Fruit fly (Drosophila melanogaster): ENCODE results near the gene mew.

The mew gene

dm6 chrX:13226478-13226877, 31.8 kb downstream of the mew start (continued):
- TF ChIP-seq cas (GFP tag; IDR thresholded peaks at IDR 0.05) (no peak), lab (GFP tag; optimal IDR thresholded peaks at IDR 0.05) (peak; percentile 18), CG16813 (GFP tag; IDR thresholded peaks at IDR 0.05; ENCODE audit: partially characterized antibody) (no peak), phol (tag; optimal IDR thresholded peaks at IDR 0.05) (peak; percentile 63), toy (GFP tag; IDR thresholded peaks at IDR 0.05) (no peak), CG7556 (GFP tag; optimal IDR thresholded peaks at IDR 0.05) (peak; percentile 38), gt (GFP tag; IDR thresholded peaks at IDR 0.05) (no peak), tna (GFP tag; IDR thresholded peaks at IDR 0.05; ENCODE audit: partially characterized antibody) (no peak), E2f2 (GFP tag; IDR thresholded peaks at IDR 0.05) (no peak), ash1 (GFP tag; optimal IDR thresholded peaks at IDR 0.05) (no peak), CG12659 (GFP tag; optimal IDR thresholded peaks at IDR 0.05) (peak; percentile 11), ci (GFP tag; IDR thresholded peaks at IDR 0.05) (0 out of 3 replicates have a peak, but pooled peaks have one; percentile 29), prd (optimal IDR thresholded peaks at IDR 0.05) (no peak), prd (GFP tag; IDR thresholded peaks at IDR 0.05) (peak; percentile 35; the same call in 1 of the 3 replicates), Six4 (GFP tag; optimal IDR thresholded peaks at IDR 0.05) (peak; percentile 6), kah (GFP tag; optimal IDR thresholded peaks at IDR 0.05) (no peak), bsh (GFP tag; optimal IDR thresholded peaks at IDR 0.05) (peak in 1 of 2 experiments; percentile 60), Ssrp (tag; optimal IDR thresholded peaks at IDR 0.05) (peak; percentile 44), CG6813 (GFP tag; optimal IDR thresholded peaks at IDR 0.05) (peak; percentile 12), CG13424 (tag; optimal IDR thresholded peaks at IDR 0.05) (peak; percentile 46), Med (GFP tag) (peak; percentile 4), sc (optimal IDR thresholded peaks at IDR 0.05) (no peak), sc (GFP tag; optimal IDR thresholded peaks at IDR 0.05) (peak; percentile 20), CG1529 (GFP tag; optimal IDR thresholded peaks at IDR 0.05) (no peak), lola (GFP tag; optimal IDR thresholded peaks at IDR 0.05) (peak in 1 of 3 experiments; percentile 16), Hr3 (GFP tag; optimal IDR thresholded peaks at IDR 0.05) (no peak), CG11456 (GFP tag; IDR thresholded peaks at IDR 0.05) (no peak), Hmx (GFP tag; optimal IDR thresholded peaks at IDR 0.05) (no peak), gfzf (GFP tag; optimal IDR thresholded peaks at IDR 0.05) (no peak), BtbVII (GFP tag; optimal IDR thresholded peaks at IDR 0.05) (no peak), ham (GFP tag; IDR thresholded peaks at IDR 0.05) (no peak), CG15479 (GFP tag; optimal IDR thresholded peaks at IDR 0.05) (no peak), Sry-β (GFP tag; optimal IDR thresholded peaks at IDR 0.05) (no peak), CG9876 (GFP tag; optimal IDR thresholded peaks at IDR 0.05) (no peak), Ada2b (GFP tag; IDR thresholded peaks at IDR 0.05) (no peak), CG14014 (GFP tag; IDR thresholded peaks at IDR 0.05) (no peak), danr (GFP tag; IDR thresholded peaks at IDR 0.05) (no peak), MTF-1 (GFP tag; optimal IDR thresholded peaks at IDR 0.05; ENCODE audit: borderline replicate concordance) (no peak), Blimp-1 (GFP tag; optimal IDR thresholded peaks at IDR 0.05) (peak; percentile 53), CG2678 (tag; optimal IDR thresholded peaks at IDR 0.05) (peak; percentile 49), sqz (GFP tag; optimal IDR thresholded peaks at IDR 0.05) (no peak), CG43689 (GFP tag; IDR thresholded peaks at IDR 0.05) (no peak), bcd (GFP tag; optimal IDR thresholded peaks at IDR 0.05) (peak; percentile 14), oc (tag; optimal IDR thresholded peaks at IDR 0.05) (peak; percentile 9), da (GFP tag; optimal IDR thresholded peaks at IDR 0.05) (no peak), Vsx1 (GFP tag; optimal IDR thresholded peaks at IDR 0.05) (no peak), CG6854 (GFP tag; optimal IDR thresholded peaks at IDR 0.05) (no peak), CG7839 (tag; optimal IDR thresholded peaks at IDR 0.05) (peak; percentile 41), CG1832 (GFP tag; optimal IDR thresholded peaks at IDR 0.05) (no peak), fd96Cb (tag; optimal IDR thresholded peaks at IDR 0.05) (peak; percentile 45)
